Fruit fly (Drosophila melanogaster) whole organism, embryonic: ENCODE data around the gene Atg5.

Source experiments
- Awh ChIP-seq: fragments of 200-800 bp; sonication (Bioruptor generic); IDR thresholded peaks from 2 replicates; pipeline ENCODE4, ENCODE4 v1.3.6; 2022; ENCODE audit warnings: missing biosample characterization, missing genetic modification characterization
- CG11398 ChIP-seq: fragments of 200-800 bp; sonication (Bioruptor generic); optimal IDR thresholded peaks from 2 replicates; lab custom pipeline; 2016; ENCODE audit warnings: missing biosample characterization, missing genetic modification characterization
- CG11696 ChIP-seq: fragments of 200-800 bp; sonication (Bioruptor generic); IDR thresholded peaks from 2 replicates; pipeline ENCODE4 v1.3.6; 2022; ENCODE audit warnings: missing biosample characterization, missing genetic modification characterization
- CG12219 ChIP-seq: fragments of 200-800 bp; sonication (Bioruptor generic); optimal IDR thresholded peaks from 3 replicates; lab custom pipeline; 2018; ENCODE audit warnings: missing biosample characterization, mild to moderate bottlenecking, missing genetic modification characterization
- CG12236 ChIP-seq: fragments of 200-800 bp; sonication (Bioruptor generic); optimal IDR thresholded peaks from 2 replicates; lab custom pipeline; 2016; ENCODE audit warnings: missing biosample characterization, missing genetic modification characterization
- CG12659 ChIP-seq: fragments of 200-800 bp; sonication (Bioruptor generic); optimal IDR thresholded peaks from 3 replicates; lab custom pipeline; 2017; ENCODE audit warnings: mild to moderate bottlenecking, missing biosample characterization, missing genetic modification reagents, missing genetic modification characterization
- CG14441 ChIP-seq: fragments of 200-800 bp; sonication (Bioruptor generic); IDR thresholded peaks from 2 replicates; pipeline ENCODE4 v1.3.6; 2022; ENCODE audit warnings: missing biosample characterization, missing genetic modification characterization
- CG15011 ChIP-seq: fragments of 200-800 bp; sonication (Bioruptor generic); optimal IDR thresholded peaks from 3 replicates; lab custom pipeline; 2018; ENCODE audit warnings: missing biosample characterization, mild to moderate bottlenecking, missing genetic modification characterization
- CG15696 ChIP-seq: fragments of 200-800 bp; sonication (Bioruptor generic); optimal IDR thresholded peaks from 2 replicates; lab custom pipeline; 2019; ENCODE audit warnings: missing biosample characterization, mild to moderate bottlenecking, missing genetic modification characterization, moderate library complexity
- CG1602 ChIP-seq: fragments of 200-800 bp; sonication (Bioruptor generic); optimal IDR thresholded peaks from 3 replicates; lab custom pipeline; 2016; ENCODE audit warnings: missing biosample characterization, missing genetic modification characterization
- CG1603 ChIP-seq: fragments of 200-800 bp; sonication (Bioruptor generic); optimal IDR thresholded peaks from 2 replicates; lab custom pipeline; 2019; ENCODE audit warnings: missing biosample characterization, mild to moderate bottlenecking, missing genetic modification characterization, moderate library complexity
- CG17359 ChIP-seq: fragments of 200-800 bp; sonication (Bioruptor generic); optimal IDR thresholded peaks from 3 replicates; lab custom pipeline; 2018; ENCODE audit warnings: missing biosample characterization, mild to moderate bottlenecking, missing genetic modification characterization, moderate library complexity
- CG18476 ChIP-seq: fragments of 200-800 bp; sonication (Bioruptor generic); optimal IDR thresholded peaks from 2 replicates; lab custom pipeline; 2016; ENCODE audit warnings: missing biosample characterization, mild to moderate bottlenecking, missing genetic modification characterization
- CG2116 ChIP-seq: fragments of 200-800 bp; sonication (Bioruptor generic); optimal IDR thresholded peaks from 3 replicates; lab custom pipeline; 2018; ENCODE audit warnings: missing biosample characterization, mild to moderate bottlenecking, missing genetic modification characterization
- CG2678 ChIP-seq: fragments of 200-800 bp; sonication (Bioruptor generic); optimal IDR thresholded peaks from 3 replicates; lab custom pipeline; 2019; ENCODE audit warnings: missing biosample characterization, mild to moderate bottlenecking, missing genetic modification characterization, moderate library complexity
- CG32772 ChIP-seq: fragments of 200-800 bp; sonication (Bioruptor generic); IDR thresholded peaks from 2 replicates; pipeline ENCODE4 v1.3.6; 2022; ENCODE audit warnings: missing biosample characterization, missing genetic modification characterization
- CG33213 ChIP-seq: fragments of 200-800 bp; sonication (Bioruptor generic); optimal IDR thresholded peaks from 3 replicates; lab custom pipeline; 2016; ENCODE audit warnings: missing biosample characterization, missing genetic modification characterization
- CG4820 ChIP-seq: fragments of 200-800 bp; sonication (Bioruptor generic); optimal IDR thresholded peaks from 3 replicates; lab custom pipeline; 2016; ENCODE audit warnings: missing biosample characterization, missing genetic modification characterization
- CG6854 ChIP-seq: fragments of 200-800 bp; sonication (Bioruptor generic); optimal IDR thresholded peaks from 3 replicates; lab custom pipeline; 2017; ENCODE audit warnings: missing biosample characterization, mild to moderate bottlenecking, missing genetic modification characterization
- CG7745 ChIP-seq: fragments of 200-800 bp; sonication (Bioruptor generic); optimal IDR thresholded peaks from 2 replicates; lab custom pipeline; 2018; ENCODE audit warnings: missing biosample characterization, mild to moderate bottlenecking, missing genetic modification characterization, moderate library complexity
- CG8089 ChIP-seq: fragments of 200-800 bp; sonication (Bioruptor generic); optimal IDR thresholded peaks from 3 replicates; lab custom pipeline; 2016; ENCODE audit warnings: missing biosample characterization, missing genetic modification characterization
- CG8478 ChIP-seq: fragments of >200 bp; optimal IDR thresholded peaks from 2 replicates; lab custom pipeline; 2018
- CG9797 ChIP-seq: fragments of 200-800 bp; sonication (Bioruptor generic); optimal IDR thresholded peaks from 3 replicates; lab custom pipeline; 2018; ENCODE audit warnings: missing biosample characterization, mild to moderate bottlenecking, missing genetic modification characterization
- Camta ChIP-seq: fragments of 200-800 bp; sonication (Bioruptor generic); optimal IDR thresholded peaks from 2 replicates; lab custom pipeline; 2016; ENCODE audit warnings: missing biosample characterization, missing genetic modification characterization
- CrebB ChIP-seq: fragments of 200-800 bp; sonication (Bioruptor generic); optimal IDR thresholded peaks from 3 replicates; lab custom pipeline; 2018; ENCODE audit warnings: missing biosample characterization, mild to moderate bottlenecking, missing genetic modification characterization
- Dad ChIP-seq: fragments of 200-800 bp; sonication (Bioruptor generic); optimal IDR thresholded peaks from 3 replicates; lab custom pipeline; 2016; ENCODE audit warnings: missing biosample characterization, missing genetic modification characterization
- E2f1 ChIP-seq: fragments of 200-800 bp; sonication (Bioruptor generic); IDR thresholded peaks from 2 replicates; pipeline ENCODE4 v1.3.6; 2022; ENCODE audit warnings: missing biosample characterization, missing genetic modification characterization
- Fer3 ChIP-seq: fragments of 200-800 bp; sonication (Bioruptor generic); optimal IDR thresholded peaks from 2 replicates; lab custom pipeline; 2018; ENCODE audit warnings: missing biosample characterization, mild to moderate bottlenecking, missing genetic modification characterization, moderate library complexity
- GATAe ChIP-seq: fragments of 200-800 bp; sonication (Bioruptor generic); conservative IDR thresholded peaks from 2 replicates; pipeline ENCODE4 v1.3.6; 2022; ENCODE audit warnings: missing biosample characterization, missing genetic modification characterization
- H2.0 ChIP-seq: fragments of 200-800 bp; sonication (Bioruptor generic); IDR thresholded peaks from 2 replicates; pipeline ENCODE4 v1.3.6; 2022; ENCODE audit warnings: missing biosample characterization, missing genetic modification characterization
- HmgD ChIP-seq: fragments of 200-800 bp; sonication (Bioruptor generic); optimal IDR thresholded peaks from 3 replicates; lab custom pipeline; 2016; ENCODE audit warnings: missing biosample characterization, missing genetic modification characterization
- HmgZ ChIP-seq: fragments of 200-800 bp; sonication (Bioruptor generic); optimal IDR thresholded peaks from 2 replicates; lab custom pipeline; 2018; ENCODE audit warnings: missing biosample characterization, mild to moderate bottlenecking, missing genetic modification characterization
- Scr ChIP-seq: fragments of 200-800 bp; sonication (Bioruptor generic); IDR thresholded peaks from 2 replicates; pipeline ENCODE4 v1.3.6; 2022; ENCODE audit warnings: missing biosample characterization, missing genetic modification characterization; ENCODE audit not compliant: partially characterized antibody
- ac ChIP-seq: fragments of 200-800 bp; sonication (Bioruptor generic); optimal IDR thresholded peaks from 3 replicates; lab custom pipeline; 2017; ENCODE audit warnings: missing biosample characterization, mild to moderate bottlenecking, missing genetic modification characterization
- bcd ChIP-seq: fragments of 200-800 bp; sonication (Bioruptor generic); optimal IDR thresholded peaks from 2 replicates; lab custom pipeline; 2017; ENCODE audit warnings: missing biosample characterization, mild to moderate bottlenecking, missing genetic modification characterization
- cad ChIP-seq: fragments of >200 bp; optimal IDR thresholded peaks from 2 replicates; lab custom pipeline; 2017; ENCODE audit warnings: missing biosample characterization, missing genetic modification characterization
- ci ChIP-seq: fragments of 200-800 bp; sonication (Bioruptor generic); IDR thresholded peaks from 3 replicates; pipeline ENCODE4 v1.3.6; 2022; ENCODE audit warnings: missing biosample characterization, missing genetic modification characterization
- dmrt11E ChIP-seq: fragments of 200-800 bp; sonication (Bioruptor generic); optimal IDR thresholded peaks from 3 replicates; lab custom pipeline; 2018; ENCODE audit warnings: missing biosample characterization, mild to moderate bottlenecking, missing genetic modification characterization, moderate library complexity
- exex ChIP-seq: fragments of 200-800 bp; sonication (Bioruptor generic); optimal IDR thresholded peaks from 4 replicates; lab custom pipeline; 2018; ENCODE audit warnings: missing biosample characterization, mild to moderate bottlenecking, missing genetic modification characterization, moderate library complexity
- gfzf ChIP-seq: fragments of 200-800 bp; sonication (Bioruptor generic); optimal IDR thresholded peaks from 2 replicates; lab custom pipeline; 2016; ENCODE audit warnings: missing biosample characterization, mild to moderate bottlenecking, missing genetic modification characterization, moderate library complexity
- ham ChIP-seq: fragments of 200-800 bp; sonication (Bioruptor generic); IDR thresholded peaks from 2 replicates; pipeline ENCODE4 v1.3.6; 2022; ENCODE audit warnings: missing biosample characterization, missing genetic modification characterization
- hkb ChIP-seq, 2 experiments: fragments of 200-800 bp in 1 of 2; fragments of >200 bp in 1 of 2; sonication (Bioruptor generic) in 1 of 2; IDR thresholded peaks in 1 of 2; optimal IDR thresholded peaks in 1 of 2; 2 replicates each; pipeline versions ENCODE4 v1.3.6 to Lab custom; 2017 to 2022; ENCODE audit warnings: missing biosample characterization in 1 of 2, missing genetic modification characterization in 1 of 2
- ken ChIP-seq: fragments of 200-800 bp; sonication (Bioruptor generic); IDR thresholded peaks from 3 replicates; pipeline ENCODE4 v1.3.6; 2022; ENCODE audit warnings: missing biosample characterization, missing genetic modification characterization
- kni ChIP-seq: fragments of 200-800 bp; sonication (Bioruptor generic); optimal IDR thresholded peaks from 3 replicates; lab custom pipeline; 2017; ENCODE audit warnings: mild to moderate bottlenecking, missing biosample characterization, missing genetic modification reagents, missing genetic modification characterization
- lola ChIP-seq, 3 experiments: fragments of >200 bp in 2 of 3; fragments of 200-800 bp in 1 of 3; sonication (Bioruptor generic) in 1 of 3; optimal IDR thresholded peaks; 2 replicates each; lab custom pipeline; 2017 to 2019; ENCODE audit warnings: missing biosample characterization in 3 of 3, missing genetic modification characterization in 3 of 3, mild to moderate bottlenecking in 1 of 3, moderate library complexity in 1 of 3
- maf-S ChIP-seq: fragments of 200-800 bp; sonication (Bioruptor generic); optimal IDR thresholded peaks from 2 replicates; lab custom pipeline; 2016; ENCODE audit warnings: missing biosample characterization, missing genetic modification characterization
- repo ChIP-seq: fragments of 200-800 bp; sonication (Bioruptor generic); optimal IDR thresholded peaks from 2 replicates; lab custom pipeline; 2016; ENCODE audit warnings: missing biosample characterization, missing genetic modification characterization
- stc ChIP-seq: fragments of 200-800 bp; sonication (Bioruptor generic); IDR thresholded peaks from 2 replicates; pipeline ENCODE4 v1.3.6; 2022; ENCODE audit warnings: missing biosample characterization, missing genetic modification characterization
- sug ChIP-seq: fragments of 200-800 bp; optimal IDR thresholded peaks from 2 replicates; lab custom pipeline; 2019; ENCODE audit warnings: missing biosample characterization, mild to moderate bottlenecking, missing genetic modification characterization, moderate library complexity
- trem ChIP-seq: fragments of 200-800 bp; optimal IDR thresholded peaks from 3 replicates; lab custom pipeline; 2019; ENCODE audit warnings: missing biosample characterization, mild to moderate bottlenecking, missing genetic modification characterization, moderate library complexity

Gene Atg5

dm6 chrX:7333298-7333743 lies 9.8 kb upstream of the Atg5 start (continued):
- TF ChIP-seq hkb (optimal IDR thresholded peaks at IDR 0.05; lab: Kevin White, UChicago) (no peak), hkb (GFP tag; IDR thresholded peaks at IDR 0.05; lab: Robert Waterston, UW) (peak; percentile 72), CG8089 (GFP tag; lab: Kevin White, UChicago) (peak; percentile 62), CG1602 (GFP tag; lab: Kevin White, UChicago) (peak; percentile 14), CG11398 (GFP tag; lab: Kevin White, UChicago) (peak; percentile 55), dmrt11E (peak; percentile 56), CG14441 (GFP tag; lab: Robert Waterston, UW) (peak; percentile 41; the same call in 1 of the 2 replicates), Awh (GFP tag; lab: Robert Waterston, UW) (peak; percentile 80), H2.0 (0 out of 2 replicates have a peak, but pooled peaks have one; percentile 8), HmgD (no peak), Scr (GFP tag; lab: Robert Waterston, UW) (no peak), CG18476 (GFP tag; lab: Kevin White, UChicago) (no peak), ac (peak; percentile 67), CG12219 (GFP tag; lab: Kevin White, UChicago) (peak; percentile 51), GATAe (peak; percentile 36; the same call in 1 of the 2 replicates), CG4820 (GFP tag; lab: Kevin White, UChicago) (peak; percentile 2), CG33213 (GFP tag; lab: Kevin White, UChicago) (peak; percentile 37), CG17359 (tag; lab: Kevin White, UChicago) (peak; percentile 52), maf-S (GFP tag; lab: Kevin White, UChicago) (peak; percentile 31), CG15696 (tag; lab: Kevin White, UChicago) (peak; percentile 86), ken (GFP tag; lab: Robert Waterston, UW) (0 out of 3 replicates have a peak, but pooled peaks have one; percentile 48), ham (GFP tag; lab: Robert Waterston, UW) (no peak), CG12659 (GFP tag; lab: Kevin White, UChicago) (peak; percentile 1), HmgZ (tag; lab: Kevin White, UChicago) (peak; percentile 53), CG7745 (tag; lab: Kevin White, UChicago) (peak; percentile 84), trem (tag; lab: Kevin White, UChicago) (no peak), cad (GFP tag; lab: Kevin White, UChicago) (peak; percentile 41), CG8478 (lab: Kevin White, UChicago) (no peak), CG12236 (GFP tag; lab: Kevin White, UChicago) (peak; percentile 52), CG32772 (GFP tag; lab: Robert Waterston, UW) (no peak), Camta (GFP tag; lab: Kevin White, UChicago) (peak; percentile 53), bcd (GFP tag; lab: Kevin White, UChicago) (peak; percentile 24), CrebB (tag; lab: Kevin White, UChicago) (peak; percentile 25), gfzf (GFP tag; lab: Kevin White, UChicago) (no peak), lola (GFP tag; optimal IDR thresholded peaks at IDR 0.05; lab: Kevin White, UChicago) (peak in 1 of 3 experiments; percentile 25), E2f1 (GFP tag; lab: Robert Waterston, UW) (peak; percentile 20; the same call in 1 of the 2 replicates), Dad (GFP tag; lab: Kevin White, UChicago) (peak; percentile 1), CG2116 (GFP tag; lab: Kevin White, UChicago) (peak; percentile 12), CG1603 (peak; percentile 63), Fer3 (tag; lab: Kevin White, UChicago) (peak; percentile 16), sug (tag; lab: Kevin White, UChicago) (peak; percentile 37), CG9797 (GFP tag; lab: Kevin White, UChicago) (no peak), ci (GFP tag; lab: Robert Waterston, UW) (peak; percentile 50; the same call in 1 of the 3 replicates), repo (GFP tag; lab: Kevin White, UChicago) (no peak), kni (GFP tag; lab: Kevin White, UChicago) (peak; percentile 79), stc (GFP tag; lab: Robert Waterston, UW) (peak; percentile 36; the same call in 1 of the 2 replicates), CG6854 (GFP tag; lab: Kevin White, UChicago) (peak; percentile 8), exex (tag; lab: Kevin White, UChicago) (peak; percentile 67), CG15011 (GFP tag; lab: Kevin White, UChicago) (peak; percentile 5), CG11696 (GFP tag; lab: Robert Waterston, UW) (peak; percentile 64), CG2678 (tag; lab: Kevin White, UChicago) (peak; percentile 49)
